Worm (Caenorhabditis elegans): ENCODE data around the gene K01G5.8.

The K01G5.8 gene

ce11 chrIII:10746406-10746807 lies 5.8 kb upstream of the K01G5.8 start:
- TF ChIP-seq lin-15B (tag; optimal IDR thresholded peaks at IDR 0.05) = no peak
- no peak for TF ChIP-seq lin-39 (tag; optimal IDR thresholded peaks at IDR 0.05)
- TF ChIP-seq elt-2 (tag; optimal IDR thresholded peaks at IDR 0.05) = peak; percentile 8
- TF ChIP-seq unc-39 (tag; optimal IDR thresholded peaks at IDR 0.05) = no peak
- peak; percentile 14 for TF ChIP-seq ceh-82 (tag; optimal IDR thresholded peaks at IDR 0.05)
- no peak for TF ChIP-seq ztf-11 (tag; optimal IDR thresholded peaks at IDR 0.05)
- no peak for TF ChIP-seq fos-1 (tag; optimal IDR thresholded peaks at IDR 0.05)
- TF ChIP-seq nhr-237 (tag; optimal IDR thresholded peaks at IDR 0.05) = no peak
- no peak for TF ChIP-seq mml-1 (tag; optimal IDR thresholded peaks at IDR 0.05)
- TF ChIP-seq nhr-43 (tag; optimal IDR thresholded peaks at IDR 0.05; ENCODE audit: poor library complexity, severe bottlenecking) = peak; percentile 20

DNA sequence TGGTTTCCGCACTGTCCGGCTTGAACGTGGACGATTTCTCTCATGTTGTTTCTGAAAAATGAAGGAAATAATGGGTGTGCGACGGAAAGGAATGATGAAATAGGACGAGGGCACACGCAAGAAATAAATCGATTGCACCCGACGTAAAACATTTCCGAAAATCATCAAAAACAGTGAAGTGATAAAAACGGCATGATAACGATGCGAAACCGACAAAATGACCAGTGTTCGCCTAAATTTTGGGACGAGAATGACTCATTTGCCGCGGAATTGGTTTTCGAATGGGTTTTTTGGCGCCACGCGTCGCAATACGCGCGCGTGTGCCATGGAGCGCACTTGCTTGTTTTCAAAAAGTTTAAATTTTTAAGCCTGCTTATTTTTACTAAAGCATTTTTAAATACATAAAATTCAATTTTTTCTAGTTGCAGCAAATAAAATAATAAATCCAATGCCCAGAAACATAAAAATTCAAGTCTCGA lies 1.8 kb upstream of the K01G5.8 start, which contains the start of the genes tbb-1 and rib-2:
tbb-1 (minus strand) TSS at position 51 of the 479 bp plus-strand sequence.
rib-2 (plus strand) TSS at position 429 of the 479 bp plus-strand sequence.
- TF ChIP-seq ZK546.5 (tag; optimal IDR thresholded peaks at IDR 0.05) (no peak), elt-2 (tag; optimal IDR thresholded peaks at IDR 0.05) (peak; percentile 97), mml-1 (tag; optimal IDR thresholded peaks at IDR 0.05) (no peak), pha-4 (tag; optimal IDR thresholded peaks at IDR 0.05) (peak; percentile 86), zag-1 (tag; optimal IDR thresholded peaks at IDR 0.05) (no peak), nhr-77 (tag; optimal IDR thresholded peaks at IDR 0.05) (no peak), hmg-11 (tag; optimal IDR thresholded peaks at IDR 0.05) (peak; percentile 77), nhr-23 (tag; optimal IDR thresholded peaks at IDR 0.05) (peak; percentile 83), unc-39 (tag; optimal IDR thresholded peaks at IDR 0.05) (no peak), snpc-4 (tag; optimal IDR thresholded peaks at IDR 0.05) (peak; percentile 84), egl-5 (tag; optimal IDR thresholded peaks at IDR 0.05) (peak; percentile 100), jun-1 (tag; optimal IDR thresholded peaks at IDR 0.05) (peak; percentile 95), lin-39 (tag; optimal IDR thresholded peaks at IDR 0.05) (peak; percentile 94), ztf-4 (tag; optimal IDR thresholded peaks at IDR 0.05) (no peak), fkh-2 (tag; optimal IDR thresholded peaks at IDR 0.05) (no peak), lin-15B (tag; optimal IDR thresholded peaks at IDR 0.05) (peak; percentile 93), R02D3.7 (tag; optimal IDR thresholded peaks at IDR 0.05) (peak; percentile 20), ceh-82 (tag; optimal IDR thresholded peaks at IDR 0.05) (no peak), nhr-28 (tag; optimal IDR thresholded peaks at IDR 0.05) (no peak), fos-1 (tag; optimal IDR thresholded peaks at IDR 0.05) (peak; percentile 98), daf-12 (tag; optimal IDR thresholded peaks at IDR 0.05) (no peak), eor-1 (tag; optimal IDR thresholded peaks at IDR 0.05) (no peak), tbx-2 (tag; optimal IDR thresholded peaks at IDR 0.05) (no peak), nhr-25 (tag; optimal IDR thresholded peaks at IDR 0.05) (peak; percentile 78), mdl-1 (tag; optimal IDR thresholded peaks at IDR 0.05) (no peak), ceh-16 (tag; optimal IDR thresholded peaks at IDR 0.05) (no peak), aly-2 (tag; optimal IDR thresholded peaks at IDR 0.05) (no peak), nfya-1 (tag; optimal IDR thresholded peaks at IDR 0.05; ENCODE audit: insufficient read depth) (peak; percentile 85), nhr-67 (tag; optimal IDR thresholded peaks at IDR 0.05) (no peak), nhr-11 (tag; optimal IDR thresholded peaks at IDR 0.05) (no peak), nhr-43 (tag; optimal IDR thresholded peaks at IDR 0.05; ENCODE audit: poor library complexity, severe bottlenecking) (no peak), pqm-1 (tag; optimal IDR thresholded peaks at IDR 0.05) (peak; percentile 88), unc-62 (GFP tag; optimal IDR thresholded peaks at IDR 0.05) (no peak), egl-27 (tag; optimal IDR thresholded peaks at IDR 0.05) (peak; percentile 38), nhr-76 (tag; optimal IDR thresholded peaks at IDR 0.05) (no peak), elt-3 (tag; optimal IDR thresholded peaks at IDR 0.05) (no peak), ceh-9 (tag; optimal IDR thresholded peaks at IDR 0.05) (no peak), nhr-12 (tag; optimal IDR thresholded peaks at IDR 0.05) (no peak), ama-1 (optimal IDR thresholded peaks at IDR 0.05) (peak; percentile 38), lsy-12 (tag; optimal IDR thresholded peaks at IDR 0.05) (peak; percentile 23), elt-1 (tag; optimal IDR thresholded peaks at IDR 0.05) (no peak), nhr-237 (tag; optimal IDR thresholded peaks at IDR 0.05) (no peak), fkh-10 (GFP tag; optimal IDR thresholded peaks at IDR 0.05) (no peak), ceh-28 (tag; optimal IDR thresholded peaks at IDR 0.05) (peak; percentile 73), skn-1 (tag; optimal IDR thresholded peaks at IDR 0.05) (peak; percentile 43), sea-2 (GFP tag; optimal IDR thresholded peaks at IDR 0.05) (no peak), ztf-11 (tag; optimal IDR thresholded peaks at IDR 0.05) (no peak)

All from whole organism, L3 larva.